Worm (Caenorhabditis elegans): ENCODE measurements around the gene srbc-45.
A peak's percentile ranks its signal among the peaks of the same experiment; 100 is the strongest.

srbc-45 gene

DNA sequence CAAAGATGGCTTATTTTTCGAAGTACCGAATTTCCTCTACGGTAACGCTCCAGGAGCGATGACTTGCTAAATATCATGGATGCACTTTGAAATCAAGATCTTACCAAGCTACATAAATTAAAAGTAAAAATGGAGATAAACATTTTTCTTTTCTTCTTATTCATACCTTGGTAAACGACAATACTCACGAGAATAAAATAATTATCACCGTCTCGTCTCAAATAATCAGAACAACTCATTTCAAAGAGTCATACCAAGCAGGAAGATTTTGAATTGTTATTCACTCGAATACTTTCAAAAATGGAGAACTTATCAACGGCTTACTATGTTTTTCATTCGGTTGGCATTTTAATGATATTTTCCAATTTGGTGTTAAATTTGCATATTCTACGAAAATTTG is at the start of gene srbc-45:
TSS of gene srbc-45 (plus strand) at position 301 of the 400 bp plus-strand sequence.
- no peak for TF ChIP-seq W03F9.2 (tag; optimal IDR thresholded peaks at IDR 0.05)
- TF ChIP-seq him-1 (tag; optimal IDR thresholded peaks at IDR 0.05): no peak

- TF ChIP-seq dao-5 (tag; optimal IDR thresholded peaks at IDR 0.05) (no peak), W03F9.2 (tag; optimal IDR thresholded peaks at IDR 0.05) (no peak), him-1 (tag; optimal IDR thresholded peaks at IDR 0.05) (no peak)
Observed at ce11 chrV:12754839-12755238, 48.5 kb upstream of the srbc-45 start, which contains the start of gene gpa-13. Gene gpa-13 (minus strand): TSS chrV:12754939.

DNA sequence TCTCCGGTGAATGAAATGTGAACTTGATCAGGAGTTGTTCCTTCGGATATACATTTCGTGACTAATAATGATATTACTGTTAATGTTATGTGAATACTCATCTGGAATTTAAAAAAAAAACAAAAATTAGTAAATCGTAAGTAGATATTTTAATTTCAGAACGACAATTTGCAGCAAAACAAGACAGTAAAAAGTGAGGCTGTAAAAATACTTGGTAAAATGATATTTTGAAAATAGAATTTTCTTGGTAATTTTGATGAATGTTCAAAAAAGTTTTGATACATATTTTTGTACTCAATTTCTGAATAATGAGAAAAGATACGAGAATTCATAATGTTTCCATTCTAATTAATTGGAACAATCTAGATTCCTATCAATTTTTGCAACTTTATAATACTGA is 43.7 kb upstream of the srbc-45 start, which contains the start of gene papl-1:
TSS of gene papl-1 (minus strand) at position 101 of the 400 bp plus-strand sequence.
- TF ChIP-seq W03F9.2 (tag; optimal IDR thresholded peaks at IDR 0.05) (no peak), him-1 (tag; optimal IDR thresholded peaks at IDR 0.05) (no peak), dao-5 (tag; optimal IDR thresholded peaks at IDR 0.05) (no peak)

DNA sequence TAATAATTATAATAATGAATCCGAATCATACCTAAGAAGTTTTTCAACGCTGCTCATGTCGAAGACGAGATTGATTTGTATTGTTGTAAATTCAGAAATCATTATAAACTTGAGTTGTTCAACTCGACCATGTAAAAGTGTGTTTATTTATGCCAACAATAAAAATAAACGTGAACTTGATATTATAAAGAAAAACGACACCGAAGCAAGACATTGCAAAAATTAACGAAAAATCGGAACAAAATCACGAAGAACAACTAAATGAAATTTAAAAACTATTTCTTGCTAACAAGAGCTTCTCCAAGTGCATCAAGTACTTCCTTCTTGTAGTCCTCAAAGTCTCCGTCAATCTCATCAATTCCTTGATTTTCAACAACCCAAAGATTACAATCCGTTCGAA is 42.5 kb upstream of the srbc-45 start, which contains the start of gene F18E2.15:
TSS of gene F18E2.15 (minus strand) at position 101 of the 400 bp plus-strand sequence.
- no peak for TF ChIP-seq W03F9.2 (tag; optimal IDR thresholded peaks at IDR 0.05)

DNA sequence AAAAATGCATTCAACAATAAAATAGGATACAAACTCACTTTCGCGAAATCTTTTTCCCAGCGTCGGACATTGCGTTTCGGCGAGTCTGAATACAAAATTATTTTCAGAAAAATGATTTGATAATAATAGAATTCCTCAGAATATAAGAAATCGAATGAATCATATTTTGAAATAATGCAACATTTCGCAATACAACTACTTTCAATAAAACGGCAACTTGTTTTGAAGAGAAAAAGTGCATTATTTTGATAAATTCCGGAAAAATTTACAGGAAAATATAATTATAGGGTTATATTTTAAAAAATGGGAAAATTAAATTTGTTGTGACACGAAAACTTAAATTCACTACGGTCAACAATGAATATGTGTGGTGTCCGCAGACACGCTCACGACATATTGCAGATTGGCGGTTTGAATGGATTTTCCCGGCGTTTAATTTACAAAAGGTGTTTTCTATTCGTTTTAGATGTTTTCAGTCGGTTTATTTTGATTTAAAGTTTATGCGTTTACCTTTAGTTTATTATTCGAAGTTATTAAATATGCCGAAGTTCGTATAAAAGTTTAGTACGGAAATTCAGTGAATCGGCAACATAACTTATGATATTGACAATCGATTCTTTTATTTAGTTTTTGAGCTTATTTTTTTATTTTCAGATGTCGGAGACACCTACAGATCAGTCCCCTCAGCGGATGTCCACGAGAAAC is 39.9 kb upstream of the srbc-45 start, which contains the start of the genes abcf-1 and scc-3:
TSS of gene abcf-1 (minus strand) at position 85 of the 705 bp plus-strand sequence.
TSS of gene scc-3 (plus strand) at position 655 of the 705 bp plus-strand sequence.
- no peak for TF ChIP-seq him-1 (tag; optimal IDR thresholded peaks at IDR 0.05)
- TF ChIP-seq W03F9.2 (tag; optimal IDR thresholded peaks at IDR 0.05): peak; percentile 11
- no peak for TF ChIP-seq dao-5 (tag; optimal IDR thresholded peaks at IDR 0.05)

ce11 chrV:12768946-12769345 is 34.4 kb upstream of the srbc-45 start, which contains the start of gene srt-43:
Gene srt-43 (plus strand): TSS chrV:12769246.
- TF ChIP-seq dao-5 (tag; optimal IDR thresholded peaks at IDR 0.05) (no peak), him-1 (tag; optimal IDR thresholded peaks at IDR 0.05) (no peak), W03F9.2 (tag; optimal IDR thresholded peaks at IDR 0.05) (no peak)

DNA sequence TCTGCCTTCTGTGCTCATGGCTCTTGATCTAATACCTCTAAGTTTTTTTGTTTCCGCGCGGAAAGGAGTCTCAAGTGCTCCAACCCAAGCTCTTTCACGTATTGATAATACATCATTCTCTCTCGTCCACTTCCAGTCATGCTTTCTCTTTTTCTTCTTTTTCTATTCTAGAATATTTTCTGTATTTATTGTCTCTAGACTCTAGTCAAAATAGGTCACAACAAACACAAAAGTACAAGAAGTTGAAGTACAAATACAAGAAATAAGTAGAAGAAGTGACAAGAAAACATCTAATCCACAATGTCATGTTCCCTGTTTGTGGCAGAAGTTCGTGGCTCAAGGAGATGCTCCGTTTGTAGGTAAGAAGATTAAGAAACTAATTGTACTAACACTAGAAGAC is 30.2 kb upstream of the srbc-45 start, which contains the start of gene ZC455.1:
TSS of gene ZC455.1 (plus strand) at position 301 of the 400 bp plus-strand sequence.
- no peak for TF ChIP-seq dao-5 (tag; optimal IDR thresholded peaks at IDR 0.05)
- TF ChIP-seq W03F9.2 (tag; optimal IDR thresholded peaks at IDR 0.05): no peak
- TF ChIP-seq him-1 (tag; optimal IDR thresholded peaks at IDR 0.05): no peak

DNA sequence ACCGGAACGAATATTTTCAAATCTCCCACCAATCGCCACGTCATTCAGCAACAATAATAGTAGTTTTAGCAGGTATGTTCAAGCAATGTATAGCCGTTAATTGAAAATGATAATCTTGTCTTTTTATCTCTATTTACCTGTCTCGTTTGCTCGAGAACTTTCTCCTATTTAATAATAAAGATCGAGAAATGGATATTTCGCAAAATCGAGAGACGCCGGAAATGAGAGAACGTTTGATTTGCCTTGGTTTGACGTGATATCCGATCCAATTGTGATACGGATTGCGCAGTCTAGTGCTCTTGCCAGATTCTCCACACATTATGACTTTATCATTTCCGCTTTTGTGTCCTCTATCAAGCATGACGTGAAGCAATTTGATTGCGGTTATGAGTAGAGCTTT is 29.5 kb upstream of the srbc-45 start:
- TF ChIP-seq him-1 (tag; optimal IDR thresholded peaks at IDR 0.05) (no peak), W03F9.2 (tag; optimal IDR thresholded peaks at IDR 0.05) (no peak), dao-5 (tag; optimal IDR thresholded peaks at IDR 0.05) (no peak)

- TF ChIP-seq him-1 (tag; optimal IDR thresholded peaks at IDR 0.05) (peak; percentile 29), dao-5 (tag; optimal IDR thresholded peaks at IDR 0.05) (peak; percentile 61), W03F9.2 (tag; optimal IDR thresholded peaks at IDR 0.05) (no peak)
Observed at ce11 chrV:12780248-12780647, 23.1 kb upstream of the srbc-45 start.

DNA sequence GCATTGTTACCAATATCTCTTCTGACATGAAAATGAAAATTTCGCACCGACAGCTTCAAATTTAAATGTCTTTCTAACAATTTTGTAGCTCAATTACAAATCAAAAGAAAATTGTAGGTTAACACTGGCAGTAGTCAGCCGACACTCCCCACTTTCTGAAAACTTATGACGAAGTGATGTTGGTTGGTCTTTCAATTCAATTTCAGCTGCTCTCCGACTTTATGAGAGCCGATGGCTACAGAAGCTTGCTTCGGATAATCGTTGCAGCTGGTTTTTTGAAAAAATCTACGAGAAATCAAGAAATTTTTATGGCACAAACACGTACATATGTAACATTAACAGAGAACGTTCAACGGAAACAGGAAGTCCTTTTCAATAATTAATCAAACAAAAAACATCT is 18.5 kb upstream of the srbc-45 start, which contains the start of gene sre-20:
TSS of gene sre-20 (minus strand) at position 101 of the 400 bp plus-strand sequence.
- no peak for TF ChIP-seq W03F9.2 (tag; optimal IDR thresholded peaks at IDR 0.05)
- no peak for TF ChIP-seq him-1 (tag; optimal IDR thresholded peaks at IDR 0.05)
- no peak for TF ChIP-seq dao-5 (tag; optimal IDR thresholded peaks at IDR 0.05)

- no peak for TF ChIP-seq W03F9.2 (tag; optimal IDR thresholded peaks at IDR 0.05)
- TF ChIP-seq him-1 (tag; optimal IDR thresholded peaks at IDR 0.05): no peak
- no peak for TF ChIP-seq dao-5 (tag; optimal IDR thresholded peaks at IDR 0.05)
Observed at ce11 chrV:12786340-12786739, 17.0 kb upstream of the srbc-45 start.

DNA sequence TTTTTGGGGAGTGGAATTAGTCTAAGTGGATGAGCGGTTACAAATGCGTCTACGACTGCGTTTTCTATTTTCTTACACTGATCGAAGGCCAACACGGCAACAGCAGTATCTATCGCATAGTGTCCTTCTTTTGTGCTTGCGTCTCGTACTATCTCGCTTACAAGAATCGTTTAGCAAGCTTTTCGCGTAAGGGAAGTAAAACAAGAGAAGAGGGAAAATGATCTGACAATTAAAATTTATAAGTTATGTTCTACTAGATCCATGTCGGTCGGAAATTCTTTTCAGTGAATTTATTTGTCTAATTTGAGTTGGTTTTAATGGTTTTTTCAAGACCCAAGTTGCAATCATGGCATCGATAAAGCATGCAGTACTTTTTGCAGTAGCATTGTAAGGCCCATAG is 16.3 kb upstream of the srbc-45 start, which contains the start of gene fkb-4:
TSS of gene fkb-4 (minus strand) at position 101 of the 400 bp plus-strand sequence.
- no peak for TF ChIP-seq W03F9.2 (tag; optimal IDR thresholded peaks at IDR 0.05)
- TF ChIP-seq dao-5 (tag; optimal IDR thresholded peaks at IDR 0.05): no peak
- no peak for TF ChIP-seq him-1 (tag; optimal IDR thresholded peaks at IDR 0.05)

DNA sequence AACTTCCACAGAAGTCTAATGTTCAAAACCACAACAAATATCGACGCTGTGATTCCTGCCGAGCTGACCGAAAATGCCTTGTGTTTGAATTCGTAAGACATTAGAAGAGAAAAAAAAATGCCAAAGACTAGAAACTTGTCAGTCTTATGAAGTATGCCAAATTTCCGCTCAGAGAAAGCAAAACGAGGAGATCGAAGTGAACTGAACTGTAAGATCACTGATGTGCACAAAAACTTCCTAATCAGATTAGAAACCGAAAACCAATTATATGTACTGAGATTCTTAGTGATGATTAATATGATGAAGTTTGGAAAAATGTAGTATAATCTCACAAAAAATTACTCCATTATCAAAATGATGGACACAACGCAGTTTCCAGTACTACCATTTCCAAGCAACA is 14.9 kb upstream of the srbc-45 start, which contains the start of gene srbc-44:
TSS of gene srbc-44 (minus strand) at position 101 of the 400 bp plus-strand sequence.
- no peak for TF ChIP-seq W03F9.2 (tag; optimal IDR thresholded peaks at IDR 0.05)
- no peak for TF ChIP-seq dao-5 (tag; optimal IDR thresholded peaks at IDR 0.05)
- no peak for TF ChIP-seq him-1 (tag; optimal IDR thresholded peaks at IDR 0.05)

- TF ChIP-seq him-1 (tag; optimal IDR thresholded peaks at IDR 0.05): no peak
- TF ChIP-seq W03F9.2 (tag; optimal IDR thresholded peaks at IDR 0.05): no peak
- TF ChIP-seq dao-5 (tag; optimal IDR thresholded peaks at IDR 0.05): no peak
Observed at ce11 chrV:12790188-12790587, 13.2 kb upstream of the srbc-45 start, which contains the start of gene srbc-43. Gene srbc-43 (minus strand): TSS chrV:12790518.

Data from whole organism, L4/young adult.